Worm (Caenorhabditis elegans): ENCODE data around the gene col-12.

Gene col-12

DNA sequence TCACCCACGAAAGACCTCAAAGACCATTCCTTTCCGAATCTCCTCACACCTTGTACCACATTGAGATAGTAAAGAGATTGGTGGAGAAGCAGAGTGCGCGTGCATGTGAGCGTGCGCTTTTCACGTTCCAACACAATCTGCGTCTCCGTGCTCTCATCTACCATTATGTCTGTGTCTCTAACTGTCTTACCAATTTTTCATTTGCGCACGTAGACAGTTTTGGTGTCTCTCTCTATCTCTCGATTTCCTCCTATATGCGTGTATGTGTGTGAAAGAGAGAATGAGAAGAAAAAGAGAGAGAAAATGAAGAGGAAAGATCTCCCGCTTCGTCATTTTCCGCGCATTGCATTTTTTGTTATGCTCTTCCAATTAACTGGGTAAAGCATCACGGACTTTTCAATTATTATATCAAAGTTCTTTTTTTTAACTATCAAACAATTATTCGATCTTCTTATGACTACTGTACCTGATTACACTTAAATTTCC, 41.7 kb upstream of the col-12 start (continued):
- TF ChIP-seq spr-3 (GFP tag; optimal IDR thresholded peaks at IDR 0.05) (peak; percentile 23), lin-15B (tag; optimal IDR thresholded peaks at IDR 0.05) (no peak), fos-1 (tag; optimal IDR thresholded peaks at IDR 0.05) (peak; percentile 13), F10B5.3 (tag; optimal IDR thresholded peaks at IDR 0.05) (no peak), ces-1 (GFP tag; optimal IDR thresholded peaks at IDR 0.05) (peak; percentile 37), pqm-1 (tag; optimal IDR thresholded peaks at IDR 0.05) (peak; percentile 6), ceh-62 (tag; optimal IDR thresholded peaks at IDR 0.05) (no peak), aha-1 (tag) (peak; percentile 100), nhr-11 (tag; optimal IDR thresholded peaks at IDR 0.05) (peak; percentile 97), lin-13 (GFP tag; optimal IDR thresholded peaks at IDR 0.05) (peak; percentile 90), fkh-10 (GFP tag; optimal IDR thresholded peaks at IDR 0.05) (peak; percentile 91), aly-2 (tag; optimal IDR thresholded peaks at IDR 0.05) (no peak), ztf-7 (tag; optimal IDR thresholded peaks at IDR 0.05) (peak; percentile 76), dmd-9 (GFP tag; IDR thresholded peaks at IDR 0.05) (peak; percentile 57; the same call in 1 of the 2 replicates), mdt-29 (GFP tag; IDR thresholded peaks at IDR 0.05) (peak; percentile 77), zip-2 (tag; optimal IDR thresholded peaks at IDR 0.05) (peak; percentile 52), dmd-8 (GFP tag; IDR thresholded peaks at IDR 0.05) (0 out of 2 replicates have a peak, but pooled peaks have one; percentile 39), nhr-6 (tag; optimal IDR thresholded peaks at IDR 0.05) (peak; percentile 96), gei-8 (GFP tag; optimal IDR thresholded peaks at IDR 0.05) (peak; percentile 80), daf-12 (tag; optimal IDR thresholded peaks at IDR 0.05) (no peak), nhr-102 (tag; optimal IDR thresholded peaks at IDR 0.05) (peak; percentile 78), vab-7 (GFP tag; IDR thresholded peaks at IDR 0.05) (peak; percentile 60; the same call in 1 of the 2 replicates), madf-9 (GFP tag; conservative IDR thresholded peaks at IDR 0.05) (0 out of 2 replicates have a peak, but pooled peaks have one; percentile 13), hlh-11 (tag; optimal IDR thresholded peaks at IDR 0.05) (peak; percentile 97), lir-3 (tag; optimal IDR thresholded peaks at IDR 0.05) (no peak), attf-4 (tag; optimal IDR thresholded peaks at IDR 0.05) (no peak), nhr-76 (tag; optimal IDR thresholded peaks at IDR 0.05) (peak; percentile 26), arid-1 (GFP tag; conservative IDR thresholded peaks at IDR 0.05) (peak; percentile 82), tag-97 (GFP tag; IDR thresholded peaks at IDR 0.05) (no peak), duxl-1 (tag; optimal IDR thresholded peaks at IDR 0.05; ENCODE audit: poor library complexity) (peak; percentile 83), unc-39 (tag; optimal IDR thresholded peaks at IDR 0.05) (peak; percentile 27), hmg-1.1 (GFP tag; IDR thresholded peaks at IDR 0.05) (peak; percentile 83), F37D6.2 (tag; optimal IDR thresholded peaks at IDR 0.05) (peak; percentile 79), R02D3.7 (tag; optimal IDR thresholded peaks at IDR 0.05) (no peak), mes-2 (tag; optimal IDR thresholded peaks at IDR 0.05; ENCODE audit: poor library complexity, severe bottlenecking) (peak; percentile 81), Y48G9A.11 (GFP tag; IDR thresholded peaks at IDR 0.05) (no peak), dmd-6 (GFP tag; IDR thresholded peaks at IDR 0.05) (peak; percentile 95), Y75B8A.6 (GFP tag; IDR thresholded peaks at IDR 0.05) (0 out of 2 replicates have a peak, but pooled peaks have one; percentile 68), T26A8.4 (GFP tag; IDR thresholded peaks at IDR 0.05) (peak; percentile 84), nhr-48 (tag; optimal IDR thresholded peaks at IDR 0.05) (peak; percentile 93), rbr-2 (tag; optimal IDR thresholded peaks at IDR 0.05) (peak; percentile 91), dpl-1 (GFP tag; optimal IDR thresholded peaks at IDR 0.05) (peak; percentile 68), lin-1 (GFP tag; IDR thresholded peaks at IDR 0.05) (peak; percentile 74; the same call in 1 of the 2 replicates), nhr-77 (tag; optimal IDR thresholded peaks at IDR 0.05) (peak; percentile 89), skn-1 (tag; optimal IDR thresholded peaks at IDR 0.05) (peak; percentile 59), cey-2 (tag; optimal IDR thresholded peaks at IDR 0.05; ENCODE audit: borderline replicate concordance, insufficient read depth) (peak; percentile 89), nhr-41 (GFP tag; IDR thresholded peaks at IDR 0.05) (0 out of 2 replicates have a peak, but pooled peaks have one; percentile 34), snpc-4 (tag; optimal IDR thresholded peaks at IDR 0.05) (no peak), daf-16 (GFP tag; optimal IDR thresholded peaks at IDR 0.05) (peak in 1 of 2 experiments; percentile 5), daf-16 (tag; optimal IDR thresholded peaks at IDR 0.05) (peak; percentile 69), hif-1 (tag; optimal IDR thresholded peaks at IDR 0.05) (peak; percentile 98 to 100), mxl-2 (GFP tag; conservative IDR thresholded peaks at IDR 0.05) (peak; percentile 73)
